Fruit fly (Drosophila melanogaster) whole organism, embryonic: Measurements from ENCODE around the gene Send2.
A peak's percentile ranks its signal among the peaks of the same experiment; 100 is the strongest.

ENCODE experiments used
- Asciz ChIP-seq: fragments of 200-800 bp; sonication (Bioruptor generic); optimal IDR thresholded peaks from 2 replicates; lab custom pipeline; 2017; ENCODE audit warnings: missing biosample characterization, mild to moderate bottlenecking, missing genetic modification characterization, missing genetic modification reagents
- B-H1 ChIP-seq: fragments of 200-800 bp; sonication (Bioruptor generic); IDR thresholded peaks from 3 replicates; pipeline ENCODE4 v1.3.6; 2022; ENCODE audit warnings: missing biosample characterization, missing genetic modification characterization
- B-H2 ChIP-seq: fragments of 200-800 bp; sonication (Bioruptor generic); optimal IDR thresholded peaks from 2 replicates; lab custom pipeline; 2018; ENCODE audit warnings: missing biosample characterization, mild to moderate bottlenecking, missing genetic modification characterization
- BtbVII ChIP-seq: fragments of 200-800 bp; sonication (Bioruptor generic); optimal IDR thresholded peaks from 3 replicates; lab custom pipeline; 2017; ENCODE audit warnings: missing biosample characterization, mild to moderate bottlenecking, missing genetic modification characterization
- CG10274 ChIP-seq: fragments of 200-800 bp; sonication (Bioruptor generic); optimal IDR thresholded peaks from 3 replicates; lab custom pipeline; 2017; ENCODE audit warnings: missing biosample characterization, mild to moderate bottlenecking, missing genetic modification characterization
- CG11723 ChIP-seq: fragments of 200-800 bp; sonication (Bioruptor generic); optimal IDR thresholded peaks from 2 replicates; lab custom pipeline; 2017; ENCODE audit warnings: missing biosample characterization, mild to moderate bottlenecking, missing genetic modification characterization
- CG14710 ChIP-seq: fragments of 200-800 bp; sonication (Bioruptor generic); optimal IDR thresholded peaks from 3 replicates; lab custom pipeline; 2019; ENCODE audit warnings: missing biosample characterization, mild to moderate bottlenecking, missing genetic modification characterization, moderate library complexity
- CG1529 ChIP-seq: fragments of 200-800 bp; sonication (Bioruptor generic); optimal IDR thresholded peaks from 3 replicates; lab custom pipeline; 2018; ENCODE audit warnings: missing biosample characterization, missing genetic modification characterization
- CG1602 ChIP-seq: fragments of 200-800 bp; sonication (Bioruptor generic); optimal IDR thresholded peaks from 3 replicates; lab custom pipeline; 2016; ENCODE audit warnings: missing biosample characterization, missing genetic modification characterization
- CG18599 ChIP-seq: fragments of 200-800 bp; sonication (Bioruptor generic); optimal IDR thresholded peaks from 3 replicates; lab custom pipeline; 2017; ENCODE audit warnings: missing biosample characterization, missing genetic modification characterization, mild to moderate bottlenecking, moderate library complexity, missing genetic modification reagents
- CG2889 ChIP-seq: fragments of 200-800 bp; sonication (Bioruptor generic); IDR thresholded peaks from 3 replicates; pipeline ENCODE4 v1.3.6; 2022; ENCODE audit warnings: missing biosample characterization, missing genetic modification characterization
- CG3407 ChIP-seq: fragments of 200-800 bp; sonication (Bioruptor generic); optimal IDR thresholded peaks from 2 replicates; lab custom pipeline; 2018; ENCODE audit warnings: missing biosample characterization, mild to moderate bottlenecking, missing genetic modification characterization
- CG34224 ChIP-seq: fragments of 200-800 bp; sonication (Bioruptor generic); IDR thresholded peaks from 3 replicates; pipeline ENCODE4 v1.3.6; 2022; ENCODE audit warnings: missing biosample characterization, missing genetic modification characterization; ENCODE audit not compliant: partially characterized antibody
- CG4360 ChIP-seq: fragments of 200-800 bp; sonication (Bioruptor generic); IDR thresholded peaks from 2 replicates; pipeline ENCODE4 v1.3.6; 2022; ENCODE audit warnings: missing biosample characterization, missing genetic modification characterization
- CG4707 ChIP-seq: fragments of 200-800 bp; sonication (Bioruptor generic); optimal IDR thresholded peaks from 2 replicates; lab custom pipeline; 2018; ENCODE audit warnings: missing biosample characterization, mild to moderate bottlenecking, missing genetic modification characterization, moderate library complexity
- CG5953 ChIP-seq: fragments of 200-800 bp; sonication (Bioruptor generic); IDR thresholded peaks from 2 replicates; pipeline ENCODE4 v1.3.6; 2022; ENCODE audit warnings: missing biosample characterization, missing genetic modification characterization
- CG7556 ChIP-seq: fragments of 200-800 bp; sonication (Bioruptor generic); optimal IDR thresholded peaks from 2 replicates; lab custom pipeline; 2017; ENCODE audit warnings: missing biosample characterization, mild to moderate bottlenecking, missing genetic modification characterization
- CG7963 ChIP-seq: fragments of 200-800 bp; sonication (Bioruptor generic); IDR thresholded peaks from 3 replicates; pipeline ENCODE4 v1.3.6; 2022; ENCODE audit warnings: missing biosample characterization, missing genetic modification characterization; ENCODE audit not compliant: partially characterized antibody
- CG8281 ChIP-seq: fragments of 200-800 bp; sonication (Bioruptor generic); optimal IDR thresholded peaks from 2 replicates; lab custom pipeline; 2018; ENCODE audit warnings: missing biosample characterization, mild to moderate bottlenecking, missing genetic modification characterization, moderate library complexity
- CoRest ChIP-seq: fragments of 200-800 bp; sonication (Bioruptor generic); optimal IDR thresholded peaks from 3 replicates; lab custom pipeline; 2018; ENCODE audit warnings: missing biosample characterization, mild to moderate bottlenecking, missing genetic modification characterization, moderate library complexity
- D19A ChIP-seq: fragments of 200-800 bp; optimal IDR thresholded peaks from 3 replicates; lab custom pipeline; 2019; ENCODE audit warnings: missing biosample characterization, mild to moderate bottlenecking, missing genetic modification characterization, moderate library complexity
- D19B ChIP-seq: fragments of 200-800 bp; sonication (Bioruptor generic); optimal IDR thresholded peaks from 2 replicates; lab custom pipeline; 2017; ENCODE audit warnings: missing biosample characterization, mild to moderate bottlenecking, missing genetic modification characterization
- Dll ChIP-seq: fragments of 200-800 bp; sonication (Bioruptor generic); IDR thresholded peaks from 4 replicates; pipeline ENCODE4 v1.3.6; 2022; ENCODE audit warnings: missing biosample characterization, missing genetic modification characterization; ENCODE audit not compliant: partially characterized antibody
- Doc3 ChIP-seq: fragments of 200-800 bp; sonication (Bioruptor generic); IDR thresholded peaks from 3 replicates; pipeline ENCODE4 v1.3.6; 2022; ENCODE audit warnings: missing biosample characterization, missing genetic modification characterization; ENCODE audit not compliant: partially characterized antibody
- Dref ChIP-seq: fragments of 200-800 bp; sonication (Bioruptor generic); IDR thresholded peaks from 2 replicates; pipeline ENCODE4 v1.3.6; 2022; ENCODE audit warnings: missing biosample characterization, missing genetic modification characterization
- Elba2 ChIP-seq: fragments of 200-800 bp; sonication (Bioruptor generic); optimal IDR thresholded peaks from 3 replicates; lab custom pipeline; 2016; ENCODE audit warnings: missing biosample characterization, missing genetic modification characterization
- Gsc ChIP-seq: fragments of 200-800 bp; sonication (Bioruptor generic); IDR thresholded peaks from 2 replicates; pipeline ENCODE4 v1.3.6; 2022; ENCODE audit warnings: missing biosample characterization, missing genetic modification characterization
- Hr78 ChIP-seq, 2 experiments: fragments of 200-800 bp in 1 of 2; fragments of >200 bp in 1 of 2; sonication (Bioruptor generic) in 1 of 2; optimal IDR thresholded peaks; 2 replicates each; lab custom pipeline; 2017 to 2019; ENCODE audit warnings: missing biosample characterization in 2 of 2, missing genetic modification characterization in 2 of 2, mild to moderate bottlenecking in 1 of 2, moderate library complexity in 1 of 2
- Lpt ChIP-seq: fragments of >200 bp; optimal IDR thresholded peaks from 2 replicates; lab custom pipeline; 2018; ENCODE audit warnings: missing biosample characterization, missing genetic modification characterization
- MBD-R2 ChIP-seq: fragments of 200-800 bp; sonication (Bioruptor generic); IDR thresholded peaks from 2 replicates; pipeline ENCODE4 v1.3.6; 2022; ENCODE audit warnings: missing biosample characterization, missing genetic modification characterization
- Meics ChIP-seq: fragments of 200-800 bp; sonication (Bioruptor generic); optimal IDR thresholded peaks from 2 replicates; lab custom pipeline; 2017; ENCODE audit warnings: missing biosample characterization, mild to moderate bottlenecking, missing genetic modification characterization
- Ssrp ChIP-seq: fragments of 200-800 bp; sonication (Bioruptor generic); optimal IDR thresholded peaks from 2 replicates; lab custom pipeline; 2018; ENCODE audit warnings: missing biosample characterization, mild to moderate bottlenecking, missing genetic modification characterization, moderate library complexity
- YL-1 ChIP-seq: fragments of 200-800 bp; sonication (Bioruptor generic); optimal IDR thresholded peaks from 3 replicates; lab custom pipeline; 2017; ENCODE audit warnings: missing biosample characterization, mild to moderate bottlenecking, missing genetic modification characterization
- ato ChIP-seq: fragments of 200-800 bp; sonication (Bioruptor generic); IDR thresholded peaks from 2 replicates; pipeline ENCODE4 v1.3.6; 2022; ENCODE audit warnings: missing biosample characterization, missing genetic modification characterization; ENCODE audit not compliant: partially characterized antibody
- chif ChIP-seq, 2 experiments: fragments of 200-800 bp; sonication (Bioruptor generic); optimal IDR thresholded peaks; 3 replicates each; lab custom pipeline; 2016; ENCODE audit warnings: missing biosample characterization in 2 of 2, missing genetic modification characterization in 2 of 2
- dmrt11E ChIP-seq: fragments of 200-800 bp; sonication (Bioruptor generic); optimal IDR thresholded peaks from 3 replicates; lab custom pipeline; 2018; ENCODE audit warnings: missing biosample characterization, mild to moderate bottlenecking, missing genetic modification characterization, moderate library complexity
- dpn ChIP-seq, 2 experiments: fragments of 200-800 bp; sonication (Bioruptor generic); optimal IDR thresholded peaks; 3 replicates each; lab custom pipeline; 2016; ENCODE audit warnings: missing biosample characterization in 2 of 2, missing genetic modification characterization in 2 of 2
- fd64A ChIP-seq: fragments of 200-800 bp; sonication (Bioruptor generic); optimal IDR thresholded peaks from 3 replicates; lab custom pipeline; 2018; ENCODE audit warnings: missing biosample characterization, mild to moderate bottlenecking, missing genetic modification characterization
- gcm ChIP-seq: fragments of 200-800 bp; sonication (Bioruptor generic); optimal IDR thresholded peaks from 2 replicates; lab custom pipeline; 2019; ENCODE audit warnings: missing biosample characterization, mild to moderate bottlenecking, missing genetic modification characterization, moderate library complexity
- grn ChIP-seq: fragments of 200-800 bp; sonication (Bioruptor generic); optimal IDR thresholded peaks from 3 replicates; lab custom pipeline; 2017; ENCODE audit warnings: missing biosample characterization, missing genetic modification characterization
- hbn ChIP-seq: fragments of 200-800 bp; sonication (Bioruptor generic); IDR thresholded peaks from 2 replicates; pipeline ENCODE4 v1.3.6; 2022; ENCODE audit warnings: missing biosample characterization, missing genetic modification characterization; ENCODE audit not compliant: partially characterized antibody
- inv ChIP-seq: fragments of 200-800 bp; sonication (Bioruptor generic); IDR thresholded peaks from 2 replicates; pipeline ENCODE4 v1.3.6; 2022; ENCODE audit warnings: missing biosample characterization, missing genetic modification characterization; ENCODE audit not compliant: partially characterized antibody
- oc ChIP-seq: fragments of 200-800 bp; sonication (Bioruptor generic); optimal IDR thresholded peaks from 2 replicates; lab custom pipeline; 2018; ENCODE audit warnings: missing biosample characterization, mild to moderate bottlenecking, missing genetic modification characterization, moderate library complexity
- org-1 ChIP-seq: fragments of 200-800 bp; sonication (Bioruptor generic); optimal IDR thresholded peaks from 2 replicates; lab custom pipeline; 2017; ENCODE audit warnings: missing biosample characterization, missing genetic modification characterization
- phol ChIP-seq: fragments of 200-800 bp; sonication (Bioruptor generic); optimal IDR thresholded peaks from 3 replicates; lab custom pipeline; 2018; ENCODE audit warnings: missing biosample characterization, mild to moderate bottlenecking, missing genetic modification characterization, moderate library complexity
- pros ChIP-seq: fragments of 200-800 bp; sonication (Bioruptor generic); optimal IDR thresholded peaks from 3 replicates; lab custom pipeline; 2019; ENCODE audit warnings: missing biosample characterization, mild to moderate bottlenecking, missing genetic modification characterization, moderate library complexity
- sna ChIP-seq: fragments of 200-800 bp; sonication (Bioruptor generic); IDR thresholded peaks from 2 replicates; pipeline ENCODE4 v1.3.6; 2022; ENCODE audit warnings: missing biosample characterization, missing genetic modification characterization; ENCODE audit not compliant: partially characterized antibody
- so ChIP-seq: fragments of 200-800 bp; sonication (Bioruptor generic); IDR thresholded peaks from 3 replicates; pipeline ENCODE4 v1.3.6; 2022; ENCODE audit warnings: missing biosample characterization, missing genetic modification characterization
- zfh2 ChIP-seq: fragments of 200-800 bp; sonication (Bioruptor generic); optimal IDR thresholded peaks from 2 replicates; lab custom pipeline; 2016; ENCODE audit warnings: missing biosample characterization, missing genetic modification characterization

Gene Send2

DNA sequence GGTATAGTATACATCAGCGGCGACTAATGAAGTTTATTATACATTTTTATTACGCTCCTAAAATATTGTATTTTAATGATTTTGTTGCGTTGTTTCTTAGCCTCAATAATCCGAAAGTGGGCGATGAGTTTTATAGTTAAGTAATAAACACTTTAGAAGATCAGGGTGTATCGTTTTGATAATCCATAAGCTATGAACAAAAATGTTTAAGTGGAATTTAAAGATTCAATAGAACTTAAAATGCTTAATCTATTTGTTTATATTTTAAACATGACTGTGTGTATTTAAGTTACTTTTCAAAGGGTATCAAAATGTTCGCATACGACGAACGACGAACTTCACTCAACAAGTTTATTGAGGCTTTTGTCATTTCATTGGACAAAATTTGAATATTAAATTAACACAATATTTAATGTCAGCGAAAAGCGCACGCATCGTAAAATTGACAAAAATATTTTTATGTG, 25.8 kb upstream of the Send2 start (continued):
- TF ChIP-seq ato (GFP tag; lab: Robert Waterston, UW): no peak
- TF ChIP-seq D19A: peak; percentile 77
- TF ChIP-seq sna (GFP tag; lab: Robert Waterston, UW): no peak
- TF ChIP-seq Gsc (GFP tag; lab: Robert Waterston, UW): no peak
- TF ChIP-seq D19B (GFP tag; lab: Kevin White, UChicago): peak; percentile 11
- no peak for TF ChIP-seq CG14710 (tag; lab: Kevin White, UChicago)
- peak; percentile 57 for TF ChIP-seq Ssrp (tag; lab: Kevin White, UChicago)
- TF ChIP-seq CoRest: peak; percentile 90
- TF ChIP-seq Hr78 (GFP tag; optimal IDR thresholded peaks at IDR 0.05; lab: Kevin White, UChicago): peak in 1 of 2 experiments; percentile 28
- no peak for TF ChIP-seq Elba2 (GFP tag; lab: Kevin White, UChicago)
- TF ChIP-seq CG34224 (GFP tag; lab: Robert Waterston, UW): no peak
- TF ChIP-seq oc: peak; percentile 79
- TF ChIP-seq MBD-R2 (GFP tag; lab: Robert Waterston, UW): no peak; the same call in 1 of the 2 replicates
- peak; percentile 74 for TF ChIP-seq gcm (GFP tag; lab: Kevin White, UChicago)
- peak; percentile 61 for TF ChIP-seq CG1529 (GFP tag; lab: Kevin White, UChicago)
- TF ChIP-seq CG2889 (GFP tag; lab: Robert Waterston, UW): peak; percentile 66; the same call in 2 of the 3 replicates
- no peak for TF ChIP-seq CG7963
- TF ChIP-seq so (GFP tag; lab: Robert Waterston, UW): peak; percentile 66; the same call in 2 of the 3 replicates
- TF ChIP-seq grn (GFP tag; lab: Kevin White, UChicago): no peak
- peak; percentile 56 for TF ChIP-seq zfh2 (GFP tag; lab: Kevin White, UChicago)
- peak; percentile 65 for TF ChIP-seq B-H1 (GFP tag; lab: Robert Waterston, UW)
- peak; percentile 26 for TF ChIP-seq CG3407
- TF ChIP-seq B-H2 (GFP tag; lab: Kevin White, UChicago): no peak
- TF ChIP-seq Asciz (GFP tag; lab: Kevin White, UChicago): peak; percentile 6
- TF ChIP-seq Lpt: no peak
- no peak for TF ChIP-seq CG8281
- TF ChIP-seq Dll (GFP tag; lab: Robert Waterston, UW): no peak
- TF ChIP-seq CG11723: peak; percentile 28
- TF ChIP-seq fd64A (GFP tag; lab: Kevin White, UChicago): no peak
- no peak for TF ChIP-seq inv (GFP tag; lab: Robert Waterston, UW)
- TF ChIP-seq CG18599 (GFP tag; lab: Kevin White, UChicago): peak; percentile 43
- no peak for TF ChIP-seq CG10274 (GFP tag; lab: Kevin White, UChicago)
- TF ChIP-seq hbn: no peak
- TF ChIP-seq CG5953 (GFP tag; lab: Robert Waterston, UW): peak; percentile 60; the same call in 1 of the 2 replicates
- no peak for TF ChIP-seq dmrt11E (tag; lab: Kevin White, UChicago)
- TF ChIP-seq CG1602 (GFP tag; lab: Kevin White, UChicago): peak; percentile 31
- peak; percentile 54 to 78 for TF ChIP-seq dpn (GFP tag; optimal IDR thresholded peaks at IDR 0.05; lab: Kevin White, UChicago)
- peak; percentile 25 for TF ChIP-seq BtbVII (GFP tag; lab: Kevin White, UChicago)
- TF ChIP-seq Doc3: no peak
- TF ChIP-seq CG7556 (GFP tag; lab: Kevin White, UChicago): peak; percentile 80
- peak; percentile 40 for TF ChIP-seq phol (tag; lab: Kevin White, UChicago)
- peak; percentile 42 for TF ChIP-seq CG4707
- TF ChIP-seq YL-1 (GFP tag; lab: Kevin White, UChicago): no peak
- peak; percentile 71 for TF ChIP-seq org-1 (GFP tag; lab: Kevin White, UChicago)
- no peak for TF ChIP-seq pros (GFP tag; lab: Kevin White, UChicago)
- TF ChIP-seq Dref (GFP tag; lab: Robert Waterston, UW): no peak
- no peak for TF ChIP-seq CG4360 (GFP tag; lab: Robert Waterston, UW)
- TF ChIP-seq Meics: peak; percentile 52
- TF ChIP-seq chif (GFP tag; optimal IDR thresholded peaks at IDR 0.05; lab: Kevin White, UChicago): peak; percentile 20 to 75
